Worm (Caenorhabditis elegans) whole organism, late embryonic: ENCODE results near the gene srx-56.

Experiments used
- Y22D7AL.16 ChIP-seq: sonication (generic microtip); optimal IDR thresholded peaks from 2 replicates; lab custom pipeline; 2016; ENCODE audit warnings: missing genetic modification characterization, missing compliant biosample characterization
- ceh-22 ChIP-seq: sonication (generic microtip); optimal IDR thresholded peaks from 2 replicates; lab custom pipeline; 2017; ENCODE audit warnings: missing biosample characterization, missing genetic modification characterization
- ceh-31 ChIP-seq: sonication (generic microtip); optimal IDR thresholded peaks from 2 replicates; lab custom pipeline; 2016; ENCODE audit warnings: missing genetic modification characterization, missing compliant biosample characterization
- ceh-34 ChIP-seq: sonication (generic microtip); optimal IDR thresholded peaks from 2 replicates; lab custom pipeline; 2016; ENCODE audit warnings: mild to moderate bottlenecking, missing genetic modification characterization, missing compliant biosample characterization
- ceh-6 ChIP-seq: fragments of 200-800 bp; sonication (Bioruptor generic); optimal IDR thresholded peaks from 2 replicates; lab custom pipeline; 2018; ENCODE audit warnings: mild to moderate bottlenecking, missing genetic modification characterization, missing compliant biosample characterization
- nfya-1 ChIP-seq: sonication (generic microtip); optimal IDR thresholded peaks from 2 replicates; lab custom pipeline; 2017; ENCODE audit warnings: missing genetic modification characterization, mild to moderate bottlenecking, missing compliant biosample characterization, antibody characterized with exemption, moderate library complexity
- nhr-11 ChIP-seq: fragments of 150-350 bp; optimal IDR thresholded peaks from 2 replicates; lab custom pipeline; 2014; ENCODE audit warnings: missing biosample characterization, missing genetic modification characterization
- nhr-232 ChIP-seq: sonication (generic microtip); optimal IDR thresholded peaks from 2 replicates; lab custom pipeline; 2016; ENCODE audit warnings: missing genetic modification characterization, missing compliant biosample characterization
- pros-1 ChIP-seq: fragments of 150-350 bp; optimal IDR thresholded peaks from 2 replicates; lab custom pipeline; 2014; ENCODE audit warnings: missing biosample characterization, missing genetic modification reagents, missing genetic modification characterization

DNA sequence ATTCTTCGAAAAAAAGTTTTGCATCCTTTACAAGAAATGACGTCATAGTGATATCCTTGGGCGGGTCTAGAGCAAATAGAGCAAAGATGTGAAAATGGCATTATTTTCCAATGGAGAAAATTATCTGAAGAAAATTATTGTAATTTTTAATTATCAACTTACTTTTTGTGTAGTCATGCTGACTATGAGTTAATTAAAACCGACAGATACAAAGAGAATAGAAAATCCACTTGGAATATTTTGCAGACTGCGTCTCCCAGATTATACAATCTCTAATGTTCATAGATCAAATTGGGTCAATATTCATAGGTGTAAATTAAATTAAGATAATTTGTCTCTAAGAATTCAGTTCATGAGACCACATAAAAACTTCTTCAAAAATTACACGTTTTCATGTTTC, 24.6 kb upstream of the srx-56 start, which contains the start of gene nhr-149:
- TF ChIP-seq ceh-22: no peak
- TF ChIP-seq nfya-1 (tag; lab: Kevin White, UChicago): no peak
- TF ChIP-seq pros-1: no peak
- no peak for TF ChIP-seq ceh-31 (tag; lab: Kevin White, UChicago)
- no peak for TF ChIP-seq nhr-232 (tag; lab: Kevin White, UChicago)
- TF ChIP-seq nhr-11: no peak
- TF ChIP-seq ceh-6 (GFP tag; lab: Kevin White, UChicago): no peak
- no peak for TF ChIP-seq Y22D7AL.16 (tag; lab: Kevin White, UChicago)
- TF ChIP-seq ceh-34 (tag; lab: Kevin White, UChicago): no peak
